Worm (Caenorhabditis elegans) whole organism, midembryonic: Measurements from ENCODE around the gene B0244.17.

Experiments
- cog-1 ChIP-seq: sonication (generic microtip); optimal IDR thresholded peaks from 2 replicates; lab custom pipeline; 2016; ENCODE audit warnings: missing genetic modification characterization, missing compliant biosample characterization
- klf-2 ChIP-seq: fragments of 200-800 bp; sonication (Bioruptor generic); conservative IDR thresholded peaks from 2 replicates; pipeline ENCODE4 v1.3.6; 2022; ENCODE audit warnings: missing genetic modification reagents, missing genetic modification characterization, missing compliant biosample characterization
- med-1 ChIP-seq: sonication (generic microtip); optimal IDR thresholded peaks from 2 replicates; lab custom pipeline; 2017; ENCODE audit warnings: missing genetic modification characterization, mild to moderate bottlenecking, missing compliant biosample characterization, antibody characterized with exemption, missing genetic modification reagents; ENCODE audit not compliant: insufficient read depth
- tab-1 ChIP-seq: fragments of 200-800 bp; sonication (Bioruptor generic); IDR thresholded peaks from 2 replicates; pipeline ENCODE4 v1.3.6; 2022; ENCODE audit warnings: missing genetic modification characterization, missing compliant biosample characterization

- TF ChIP-seq tab-1 (GFP tag; lab: Robert Waterston, UW), result no peak
- no peak for TF ChIP-seq klf-2 (GFP tag; lab: Robert Waterston, UW)
- no peak for TF ChIP-seq med-1 (GFP tag; lab: Kevin White, UChicago)
- TF ChIP-seq cog-1, result no peak
These were observed 13.8 kb upstream of the B0244.17 start for ce11 chrIII:5719105-5719831.
